Fruit fly (Drosophila melanogaster) whole organism, embryonic: Measurements from ENCODE around the gene wge.

Source experiments
- CG10267 ChIP-seq: fragments of 200-800 bp; sonication (Bioruptor generic); optimal IDR thresholded peaks from 2 replicates; lab custom pipeline; 2018; ENCODE audit warnings: missing biosample characterization, mild to moderate bottlenecking, missing genetic modification characterization, moderate library complexity
- CG10654 ChIP-seq: fragments of 200-800 bp; sonication (Bioruptor generic); optimal IDR thresholded peaks from 2 replicates; lab custom pipeline; 2016; ENCODE audit warnings: missing biosample characterization, missing genetic modification characterization
- CG11696 ChIP-seq: fragments of 200-800 bp; sonication (Bioruptor generic); IDR thresholded peaks from 2 replicates; pipeline ENCODE4 v1.3.6; 2022; ENCODE audit warnings: missing biosample characterization, missing genetic modification characterization
- CG12071 ChIP-seq: fragments of 200-800 bp; sonication (Bioruptor generic); optimal IDR thresholded peaks from 3 replicates; lab custom pipeline; 2018; ENCODE audit warnings: missing biosample characterization, mild to moderate bottlenecking, missing genetic modification characterization
- CG12744 ChIP-seq: fragments of 200-800 bp; sonication (Bioruptor generic); optimal IDR thresholded peaks from 2 replicates; lab custom pipeline; 2016; ENCODE audit warnings: missing biosample characterization, missing genetic modification characterization
- CG13424 ChIP-seq: fragments of 200-800 bp; sonication (Bioruptor generic); optimal IDR thresholded peaks from 2 replicates; lab custom pipeline; 2019; ENCODE audit warnings: missing biosample characterization, mild to moderate bottlenecking, missing genetic modification characterization, moderate library complexity
- CG13775 ChIP-seq: fragments of 200-800 bp; sonication (Bioruptor generic); optimal IDR thresholded peaks from 3 replicates; lab custom pipeline; 2017; ENCODE audit warnings: missing biosample characterization, mild to moderate bottlenecking, missing genetic modification characterization
- CG14710 ChIP-seq: fragments of 200-800 bp; sonication (Bioruptor generic); optimal IDR thresholded peaks from 3 replicates; lab custom pipeline; 2019; ENCODE audit warnings: missing biosample characterization, mild to moderate bottlenecking, missing genetic modification characterization, moderate library complexity
- CG15073 ChIP-seq: fragments of 200-800 bp; sonication (Bioruptor generic); optimal IDR thresholded peaks from 2 replicates; lab custom pipeline; 2016; ENCODE audit warnings: missing biosample characterization, missing genetic modification characterization
- CG16863 ChIP-seq: fragments of 200-800 bp; sonication (Bioruptor generic); optimal IDR thresholded peaks from 3 replicates; lab custom pipeline; 2016; ENCODE audit warnings: missing biosample characterization, missing genetic modification characterization
- CG17612 ChIP-seq: fragments of 200-800 bp; sonication (Bioruptor generic); IDR thresholded peaks from 2 replicates; pipeline ENCODE4 v1.3.6; 2022; ENCODE audit warnings: missing biosample characterization, missing genetic modification characterization
- CG17802 ChIP-seq: fragments of 200-800 bp; sonication (Bioruptor generic); optimal IDR thresholded peaks from 2 replicates; lab custom pipeline; 2018; ENCODE audit warnings: missing biosample characterization, mild to moderate bottlenecking, missing genetic modification characterization, moderate library complexity
- CG1832 ChIP-seq: fragments of 200-800 bp; sonication (Bioruptor generic); optimal IDR thresholded peaks from 2 replicates; lab custom pipeline; 2017; ENCODE audit warnings: missing biosample characterization, mild to moderate bottlenecking, missing genetic modification characterization, inconsistent platforms
- CG31224 ChIP-seq: fragments of 200-800 bp; sonication (Bioruptor generic); IDR thresholded peaks from 2 replicates; pipeline ENCODE4 v1.3.6; 2022; ENCODE audit warnings: missing biosample characterization, missing genetic modification characterization
- CG31388 ChIP-seq: fragments of 200-800 bp; sonication (Bioruptor generic); optimal IDR thresholded peaks from 2 replicates; lab custom pipeline; 2016; ENCODE audit warnings: missing biosample characterization, missing genetic modification characterization
- CG6254 ChIP-seq: fragments of 200-800 bp; sonication (Bioruptor generic); optimal IDR thresholded peaks from 3 replicates; lab custom pipeline; 2017; ENCODE audit warnings: mild to moderate bottlenecking, missing biosample characterization, missing genetic modification reagents, missing genetic modification characterization
- CG8924 ChIP-seq: fragments of 200-800 bp; optimal IDR thresholded peaks from 3 replicates; lab custom pipeline; 2019; ENCODE audit warnings: missing biosample characterization, mild to moderate bottlenecking, missing genetic modification characterization, moderate library complexity
- CG9797 ChIP-seq: fragments of 200-800 bp; sonication (Bioruptor generic); optimal IDR thresholded peaks from 3 replicates; lab custom pipeline; 2018; ENCODE audit warnings: missing biosample characterization, mild to moderate bottlenecking, missing genetic modification characterization
- Drgx ChIP-seq: fragments of 200-800 bp; sonication (Bioruptor generic); IDR thresholded peaks from 2 replicates; pipeline ENCODE4 v1.3.6; 2022; ENCODE audit warnings: missing biosample characterization, missing genetic modification characterization
- E2f2 ChIP-seq: fragments of 200-800 bp; sonication (Bioruptor generic); IDR thresholded peaks from 2 replicates; pipeline ENCODE4 v1.3.6; 2022; ENCODE audit warnings: missing biosample characterization, missing genetic modification characterization
- ERR ChIP-seq: fragments of 200-800 bp; sonication (Bioruptor generic); optimal IDR thresholded peaks from 2 replicates; lab custom pipeline; 2016; ENCODE audit warnings: missing biosample characterization, missing genetic modification characterization
- Ets97D ChIP-seq: fragments of 200-800 bp; sonication (Bioruptor generic); optimal IDR thresholded peaks from 3 replicates; lab custom pipeline; 2016; ENCODE audit warnings: missing biosample characterization, missing genetic modification characterization
- Gsc ChIP-seq: fragments of 200-800 bp; sonication (Bioruptor generic); IDR thresholded peaks from 2 replicates; pipeline ENCODE4 v1.3.6; 2022; ENCODE audit warnings: missing biosample characterization, missing genetic modification characterization
- Hsf ChIP-seq: fragments of 200-800 bp; sonication (Bioruptor generic); optimal IDR thresholded peaks from 3 replicates; lab custom pipeline; 2016; ENCODE audit warnings: missing biosample characterization, missing genetic modification characterization
- Meics ChIP-seq: fragments of 200-800 bp; sonication (Bioruptor generic); optimal IDR thresholded peaks from 2 replicates; lab custom pipeline; 2017; ENCODE audit warnings: missing biosample characterization, mild to moderate bottlenecking, missing genetic modification characterization
- NC2β ChIP-seq: fragments of 200-800 bp; sonication (Bioruptor generic); optimal IDR thresholded peaks from 2 replicates; lab custom pipeline; 2016; ENCODE audit warnings: missing biosample characterization, missing genetic modification characterization
- Oli ChIP-seq: fragments of 200-800 bp; sonication (Bioruptor generic); optimal IDR thresholded peaks from 2 replicates; lab custom pipeline; 2018; ENCODE audit warnings: missing biosample characterization, mild to moderate bottlenecking, missing genetic modification characterization, moderate library complexity
- Poxn ChIP-seq: fragments of 200-800 bp; sonication (Bioruptor generic); IDR thresholded peaks from 2 replicates; pipeline ENCODE4 v1.3.6; 2022; ENCODE audit warnings: missing biosample characterization, missing genetic modification characterization
- Ptx1 ChIP-seq: fragments of 200-800 bp; sonication (Bioruptor generic); IDR thresholded peaks from 2 replicates; pipeline ENCODE4 v1.3.6; 2022; ENCODE audit warnings: missing biosample characterization, missing genetic modification characterization
- Six4 ChIP-seq: fragments of 200-800 bp; sonication (Bioruptor generic); optimal IDR thresholded peaks from 2 replicates; lab custom pipeline; 2016; ENCODE audit warnings: missing biosample characterization, missing genetic modification characterization
- dmrt11E ChIP-seq: fragments of 200-800 bp; sonication (Bioruptor generic); optimal IDR thresholded peaks from 3 replicates; lab custom pipeline; 2018; ENCODE audit warnings: missing biosample characterization, mild to moderate bottlenecking, missing genetic modification characterization, moderate library complexity
- ewg ChIP-seq: fragments of 200-800 bp; sonication (Bioruptor generic); optimal IDR thresholded peaks from 3 replicates; lab custom pipeline; 2017; ENCODE audit warnings: mild to moderate bottlenecking, missing biosample characterization, missing genetic modification reagents, missing genetic modification characterization
- fd64A ChIP-seq: fragments of 200-800 bp; sonication (Bioruptor generic); optimal IDR thresholded peaks from 3 replicates; lab custom pipeline; 2018; ENCODE audit warnings: missing biosample characterization, mild to moderate bottlenecking, missing genetic modification characterization
- ham ChIP-seq: fragments of 200-800 bp; sonication (Bioruptor generic); IDR thresholded peaks from 2 replicates; pipeline ENCODE4 v1.3.6; 2022; ENCODE audit warnings: missing biosample characterization, missing genetic modification characterization
- hbn ChIP-seq: fragments of 200-800 bp; sonication (Bioruptor generic); IDR thresholded peaks from 2 replicates; pipeline ENCODE4 v1.3.6; 2022; ENCODE audit warnings: missing biosample characterization, missing genetic modification characterization; ENCODE audit not compliant: partially characterized antibody
- insv ChIP-seq, 2 experiments: fragments of 200-800 bp; sonication (Bioruptor generic); optimal IDR thresholded peaks; 3 replicates each; lab custom pipeline; 2016 to 2018; ENCODE audit warnings: missing biosample characterization in 2 of 2, missing genetic modification characterization in 2 of 2
- klu ChIP-seq: fragments of 200-800 bp; sonication (Bioruptor generic); IDR thresholded peaks from 2 replicates; pipeline ENCODE4 v1.3.6; 2022; ENCODE audit warnings: missing biosample characterization, missing genetic modification characterization
- pan ChIP-seq, 4 experiments: fragments of >200 bp in 3 of 4; fragments of 200-800 bp in 1 of 4; sonication (Bioruptor generic) in 1 of 4; optimal IDR thresholded peaks in 3 of 4; IDR thresholded peaks in 1 of 4; 2 replicates each; pipeline versions ENCODE4 v1.3.6 to Lab custom; 2017 to 2022; ENCODE audit warnings: missing biosample characterization in 2 of 4, missing genetic modification characterization in 2 of 4, mixed read lengths in 1 of 4
- ranshi ChIP-seq: fragments of 200-800 bp; sonication (Bioruptor generic); IDR thresholded peaks from 2 replicates; pipeline ENCODE4 v1.3.6; 2022; ENCODE audit warnings: missing biosample characterization, missing genetic modification characterization
- sc ChIP-seq, 3 experiments: fragments of >200 bp in 2 of 3; fragments of 200-800 bp in 1 of 3; sonication (Bioruptor generic) in 1 of 3; optimal IDR thresholded peaks; 2 replicates in 2 of 3; 3 replicates in 1 of 3; lab custom pipeline; 2017; ENCODE audit warnings: mild to moderate bottlenecking in 1 of 3, missing biosample characterization in 1 of 3, missing genetic modification characterization in 1 of 3, missing genetic modification reagents in 1 of 3
- sens-2 ChIP-seq: fragments of 200-800 bp; sonication (Bioruptor generic); IDR thresholded peaks from 2 replicates; pipeline ENCODE4 v1.3.6; 2022; ENCODE audit warnings: missing biosample characterization, missing genetic modification characterization
- sima ChIP-seq: fragments of 200-800 bp; sonication (Bioruptor generic); optimal IDR thresholded peaks from 2 replicates; lab custom pipeline; 2016; ENCODE audit warnings: missing biosample characterization, missing genetic modification characterization
- so ChIP-seq: fragments of 200-800 bp; sonication (Bioruptor generic); IDR thresholded peaks from 3 replicates; pipeline ENCODE4 v1.3.6; 2022; ENCODE audit warnings: missing biosample characterization, missing genetic modification characterization
- stc ChIP-seq: fragments of 200-800 bp; sonication (Bioruptor generic); IDR thresholded peaks from 2 replicates; pipeline ENCODE4 v1.3.6; 2022; ENCODE audit warnings: missing biosample characterization, missing genetic modification characterization
- tio ChIP-seq: fragments of 200-800 bp; sonication (Bioruptor generic); optimal IDR thresholded peaks from 2 replicates; lab custom pipeline; 2017; ENCODE audit warnings: missing biosample characterization, missing genetic modification characterization, inconsistent platforms
- tna ChIP-seq: fragments of 200-800 bp; sonication (Bioruptor generic); IDR thresholded peaks from 2 replicates; pipeline ENCODE4 v1.3.6; 2022; ENCODE audit warnings: missing biosample characterization, missing genetic modification characterization; ENCODE audit not compliant: partially characterized antibody
- ttk ChIP-seq: fragments of 200-800 bp; sonication (Bioruptor generic); IDR thresholded peaks from 2 replicates; pipeline ENCODE4 v2.1.2; 2022; ENCODE audit warnings: missing biosample characterization, missing genetic modification characterization
- usp ChIP-seq: fragments of >200 bp; optimal IDR thresholded peaks from 2 replicates; lab custom pipeline; 2017; ENCODE audit warnings: missing biosample characterization, missing genetic modification characterization

The wge gene

DNA sequence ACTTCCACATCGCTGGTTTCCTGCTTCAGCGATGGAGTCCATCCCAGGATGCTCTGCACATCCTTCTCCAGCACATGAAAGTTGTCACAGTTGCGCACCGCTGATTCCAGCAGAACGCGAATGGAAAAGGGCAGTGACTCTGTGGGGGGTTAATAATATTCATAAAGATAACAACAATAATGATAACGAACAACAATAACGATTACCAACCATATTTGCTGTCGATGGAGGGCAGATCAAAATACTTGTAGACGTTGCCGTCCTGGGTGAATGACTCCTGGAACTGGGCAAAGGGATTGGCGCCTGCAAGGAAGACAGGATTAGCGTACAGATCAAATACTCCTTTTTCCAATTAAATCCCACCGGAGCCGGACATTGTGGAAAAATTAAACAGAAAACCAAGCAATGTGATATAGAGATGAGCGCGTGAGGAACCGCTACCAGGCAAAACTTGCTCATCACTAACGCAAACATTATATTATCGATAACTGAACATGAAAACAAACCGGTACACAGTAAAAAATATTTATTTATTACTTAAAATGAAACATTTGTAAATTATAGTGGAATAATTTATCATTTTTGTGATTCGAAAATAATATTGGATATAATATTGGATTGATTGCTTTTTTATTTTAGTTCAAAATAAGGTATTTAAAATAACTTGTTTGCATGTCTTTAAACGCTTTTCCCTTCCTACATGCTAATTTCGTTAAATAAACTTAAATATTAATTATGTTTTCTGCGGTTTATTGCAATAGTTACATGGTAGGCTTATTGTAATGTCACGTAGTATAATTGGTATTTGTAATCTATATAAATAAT lies 3.4 kb upstream of the wge start, which contains the start of gene Irp-1A (continued):
- peak; percentile 80 for TF ChIP-seq Ptx1 (GFP tag; lab: Robert Waterston, UW)
- no peak for TF ChIP-seq sc (optimal IDR thresholded peaks at IDR 0.05; lab: Kevin White, UChicago)
- no peak for TF ChIP-seq sc (GFP tag; optimal IDR thresholded peaks at IDR 0.05; lab: Kevin White, UChicago)
- no peak for TF ChIP-seq tio
- no peak for TF ChIP-seq pan (optimal IDR thresholded peaks at IDR 0.05; lab: Kevin White, UChicago)
- peak in 1 of 2 experiments; percentile 84 for TF ChIP-seq pan (GFP tag; optimal IDR thresholded peaks at IDR 0.05 in 1 of 2, IDR thresholded peaks at IDR 0.05 in 1 of 2)
- peak; percentile 49 for TF ChIP-seq Hsf (GFP tag; lab: Kevin White, UChicago)
- TF ChIP-seq usp = no peak
- TF ChIP-seq Poxn (GFP tag; lab: Robert Waterston, UW) = no peak
- TF ChIP-seq CG1832 (GFP tag; lab: Kevin White, UChicago) = no peak
- TF ChIP-seq ranshi (GFP tag; lab: Robert Waterston, UW) = peak; percentile 75
- peak; percentile 43; the same call in 1 of the 2 replicates for TF ChIP-seq CG11696
- TF ChIP-seq CG9797 (GFP tag; lab: Kevin White, UChicago) = no peak
- peak; percentile 60 for TF ChIP-seq E2f2 (GFP tag; lab: Robert Waterston, UW)
- peak; percentile 81 for TF ChIP-seq CG14710 (tag; lab: Kevin White, UChicago)
- no peak for TF ChIP-seq CG6254 (GFP tag; lab: Kevin White, UChicago)
- peak; percentile 49 for TF ChIP-seq CG10654 (GFP tag; lab: Kevin White, UChicago)
- TF ChIP-seq stc (GFP tag; lab: Robert Waterston, UW) = peak; percentile 78
- peak; percentile 62 for TF ChIP-seq tna (GFP tag; lab: Robert Waterston, UW)
- peak; percentile 22 for TF ChIP-seq CG16863 (GFP tag; lab: Kevin White, UChicago)
- peak; percentile 69 for TF ChIP-seq CG13775 (GFP tag; lab: Kevin White, UChicago)
- no peak for TF ChIP-seq sima (GFP tag; lab: Kevin White, UChicago)
- TF ChIP-seq CG17802 = no peak
- TF ChIP-seq ERR (GFP tag; lab: Kevin White, UChicago) = no peak
- TF ChIP-seq CG31224 (GFP tag; lab: Robert Waterston, UW) = peak; percentile 53; the same call in 1 of the 2 replicates
- TF ChIP-seq fd64A (GFP tag; lab: Kevin White, UChicago) = no peak
- TF ChIP-seq dmrt11E = peak; percentile 76
- TF ChIP-seq Six4 (GFP tag; lab: Kevin White, UChicago) = peak; percentile 71
- peak; percentile 81 for TF ChIP-seq CG13424 (tag; lab: Kevin White, UChicago)
- TF ChIP-seq ttk (GFP tag; lab: Robert Waterston, UW) = peak; percentile 74
- peak in 1 of 2 experiments; percentile 6 for TF ChIP-seq insv (GFP tag; optimal IDR thresholded peaks at IDR 0.05; lab: Kevin White, UChicago)
- TF ChIP-seq sens-2 (GFP tag; lab: Robert Waterston, UW) = no peak
- TF ChIP-seq Gsc (GFP tag; lab: Robert Waterston, UW) = no peak
- no peak for TF ChIP-seq so (GFP tag; lab: Robert Waterston, UW)
- TF ChIP-seq klu (GFP tag; lab: Robert Waterston, UW) = peak; percentile 37; the same call in 1 of the 2 replicates
- peak; percentile 31 for TF ChIP-seq CG31388
- no peak for TF ChIP-seq CG15073 (GFP tag; lab: Kevin White, UChicago)
- TF ChIP-seq CG12071 (GFP tag; lab: Kevin White, UChicago) = no peak
- peak; percentile 70 for TF ChIP-seq Meics
- TF ChIP-seq ham = no peak
- peak; percentile 88 for TF ChIP-seq CG8924 (tag; lab: Kevin White, UChicago)
- TF ChIP-seq CG10267 = peak; percentile 81
- 0 out of 2 replicates have a peak, but pooled peaks have one; percentile 22 for TF ChIP-seq CG17612
- TF ChIP-seq Oli = peak; percentile 58
- peak; percentile 83 for TF ChIP-seq hbn
- peak; percentile 52 for TF ChIP-seq Ets97D (GFP tag; lab: Kevin White, UChicago)
- TF ChIP-seq Drgx (GFP tag; lab: Robert Waterston, UW) = peak; percentile 68
- peak; percentile 19 for TF ChIP-seq ewg (GFP tag; lab: Kevin White, UChicago)
- TF ChIP-seq NC2β (GFP tag; lab: Kevin White, UChicago) = no peak
- TF ChIP-seq CG12744 (GFP tag; lab: Kevin White, UChicago) = no peak
